Fruit fly (Drosophila melanogaster): ENCODE measurements around the gene CG46468.

CG46468 gene

dm6 chr2L:9569588-9570434, 4.6 kb upstream of the CG46468 start (continued):
- TF ChIP-seq cato (GFP tag; optimal IDR thresholded peaks at IDR 0.05; ENCODE audit: borderline replicate concordance), result peak; percentile 86
- no peak for TF ChIP-seq usp (GFP tag; optimal IDR thresholded peaks at IDR 0.05)
- peak; percentile 97 for TF ChIP-seq CG2712 (tag; optimal IDR thresholded peaks at IDR 0.05)
- TF ChIP-seq vnd (GFP tag; IDR thresholded peaks at IDR 0.05; ENCODE audit: partially characterized antibody), result peak; percentile 37; the same call in 1 of the 3 replicates
- TF ChIP-seq cg (GFP tag; optimal IDR thresholded peaks at IDR 0.05), result no peak
- peak; percentile 68 for TF ChIP-seq CG10959 (GFP tag; IDR thresholded peaks at IDR 0.05)
- TF ChIP-seq NfI (GFP tag; optimal IDR thresholded peaks at IDR 0.05), result peak; percentile 96
- TF ChIP-seq slbo (GFP tag; IDR thresholded peaks at IDR 0.05), result peak; percentile 90
- peak; percentile 71; the same call in 2 of the 3 replicates for TF ChIP-seq ken (GFP tag; IDR thresholded peaks at IDR 0.05)
- TF ChIP-seq CG10366 (GFP tag; IDR thresholded peaks at IDR 0.05), result peak; percentile 85
- TF ChIP-seq CG7839 (tag; optimal IDR thresholded peaks at IDR 0.05), result peak; percentile 98
- TF ChIP-seq Hey (tag; optimal IDR thresholded peaks at IDR 0.05), result peak; percentile 35
- peak; percentile 78 for TF ChIP-seq Bdp1 (GFP tag; optimal IDR thresholded peaks at IDR 0.05)
- TF ChIP-seq psq (GFP tag; optimal IDR thresholded peaks at IDR 0.05), result peak; percentile 89
- peak; percentile 80 for TF ChIP-seq chn (GFP tag; optimal IDR thresholded peaks at IDR 0.05)
- TF ChIP-seq GATAe (GFP tag; conservative IDR thresholded peaks at IDR 0.05), result peak; percentile 48; the same call in 1 of the 2 replicates
- TF ChIP-seq jumu (GFP tag; optimal IDR thresholded peaks at IDR 0.05), result peak; percentile 74
- TF ChIP-seq Xrp1 (GFP tag; IDR thresholded peaks at IDR 0.05), result peak; percentile 93
- TF ChIP-seq CG9797 (GFP tag; optimal IDR thresholded peaks at IDR 0.05), result no peak
- peak; percentile 94 for TF ChIP-seq CG13894 (tag; optimal IDR thresholded peaks at IDR 0.05)
- TF ChIP-seq CG6683 (GFP tag; optimal IDR thresholded peaks at IDR 0.05), result peak; percentile 92
- TF ChIP-seq CG18476 (GFP tag; optimal IDR thresholded peaks at IDR 0.05), result peak; percentile 97
- TF ChIP-seq Lim3 (GFP tag; IDR thresholded peaks at IDR 0.05), result peak; percentile 44; the same call in 1 of the 2 replicates
- TF ChIP-seq sd (tag; optimal IDR thresholded peaks at IDR 0.05), result peak; percentile 86
- TF ChIP-seq oc (tag; optimal IDR thresholded peaks at IDR 0.05), result peak; percentile 88
- peak; percentile 63 for TF ChIP-seq chm (GFP tag; IDR thresholded peaks at IDR 0.05)
- TF ChIP-seq CG14710 (tag; optimal IDR thresholded peaks at IDR 0.05), result peak; percentile 93
- peak; percentile 89 for TF ChIP-seq CG14441 (GFP tag; IDR thresholded peaks at IDR 0.05)
- peak; percentile 81 for TF ChIP-seq ara (GFP tag; IDR thresholded peaks at IDR 0.05)
- no peak for TF ChIP-seq prd (optimal IDR thresholded peaks at IDR 0.05)
- peak; percentile 93 for TF ChIP-seq prd (GFP tag; IDR thresholded peaks at IDR 0.05)
- peak; percentile 81 for TF ChIP-seq CG2116 (GFP tag; optimal IDR thresholded peaks at IDR 0.05)
- peak; percentile 83 for TF ChIP-seq mam (GFP tag; optimal IDR thresholded peaks at IDR 0.05)
- TF ChIP-seq C15 (GFP tag; IDR thresholded peaks at IDR 0.05), result peak; percentile 71; the same call in 2 of the 3 replicates
- peak; percentile 76 for TF ChIP-seq Ets97D (GFP tag; optimal IDR thresholded peaks at IDR 0.05)
- peak; percentile 70 for TF ChIP-seq CG33213 (GFP tag; optimal IDR thresholded peaks at IDR 0.05)
- TF ChIP-seq ap (GFP tag; IDR thresholded peaks at IDR 0.05), result peak; percentile 82
- TF ChIP-seq row (GFP tag; IDR thresholded peaks at IDR 0.05), result peak; percentile 94
- TF ChIP-seq ash1 (GFP tag; optimal IDR thresholded peaks at IDR 0.05), result no peak
- peak; percentile 88 for TF ChIP-seq Awh (GFP tag; IDR thresholded peaks at IDR 0.05)
- TF ChIP-seq h (optimal IDR thresholded peaks at IDR 0.05), result no peak
- peak; percentile 96 for TF ChIP-seq phol (tag; optimal IDR thresholded peaks at IDR 0.05)
- TF ChIP-seq CG31388 (GFP tag; optimal IDR thresholded peaks at IDR 0.05), result peak; percentile 86
- peak; percentile 92 for TF ChIP-seq vvl (GFP tag; IDR thresholded peaks at IDR 0.05)
- peak; percentile 90 for TF ChIP-seq CG10654 (GFP tag; optimal IDR thresholded peaks at IDR 0.05)
- peak; percentile 94 for TF ChIP-seq CG4820 (GFP tag; optimal IDR thresholded peaks at IDR 0.05)
- peak; percentile 94 for TF ChIP-seq sug (tag; optimal IDR thresholded peaks at IDR 0.05)
- TF ChIP-seq Dip3 (GFP tag; optimal IDR thresholded peaks at IDR 0.05), result peak; percentile 85
- peak; percentile 91 for TF ChIP-seq tap (tag; optimal IDR thresholded peaks at IDR 0.05)
- peak; percentile 68 for TF ChIP-seq CG14667 (GFP tag; IDR thresholded peaks at IDR 0.05)
